Worm (Caenorhabditis elegans): ENCODE measurements around the gene Y5H2A.4.

Gene Y5H2A.4

DNA sequence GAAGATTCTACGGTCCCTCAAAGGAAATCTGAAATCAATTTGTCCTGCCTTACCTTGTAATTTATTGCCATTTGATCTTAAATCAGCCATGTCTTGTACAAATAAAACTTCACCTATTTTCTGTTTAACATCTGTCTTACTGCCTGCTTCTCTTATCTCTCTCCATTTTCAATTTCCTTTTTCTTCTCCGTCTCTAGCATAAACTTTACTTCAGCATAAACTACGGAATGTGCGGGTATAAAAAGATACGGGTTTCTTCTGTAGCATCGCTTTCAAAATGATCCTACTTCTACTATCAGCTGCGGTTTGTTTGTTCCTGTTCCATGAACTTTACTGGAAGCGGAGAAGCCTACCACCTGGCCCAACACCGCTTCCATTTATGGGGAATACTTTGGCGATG lies 29.4 kb downstream of the Y5H2A.4 start, which contains the start of gene cyp-33C5:
TSS of gene cyp-33C5 (plus strand) at position 254 of the 400 bp plus-strand sequence.
- TF ChIP-seq cnd-1 (tag; optimal IDR thresholded peaks at IDR 0.05) (no peak), sptf-1 (tag; optimal IDR thresholded peaks at IDR 0.05) (no peak), snpc-4 (tag; optimal IDR thresholded peaks at IDR 0.05) (no peak), flh-1 (GFP tag; optimal IDR thresholded peaks at IDR 0.05) (no peak), pha-4 (tag; optimal IDR thresholded peaks at IDR 0.05) (no peak), nhr-28 (tag; optimal IDR thresholded peaks at IDR 0.05) (no peak), tbx-8 (GFP tag; optimal IDR thresholded peaks at IDR 0.05) (no peak), ztf-11 (tag; optimal IDR thresholded peaks at IDR 0.05) (no peak), M03D4.4 (tag; optimal IDR thresholded peaks at IDR 0.05) (no peak), unc-120 (tag; optimal IDR thresholded peaks at IDR 0.05; ENCODE audit: poor library complexity, severe bottlenecking) (no peak), sem-2 (GFP tag; optimal IDR thresholded peaks at IDR 0.05) (no peak), ces-1 (GFP tag; optimal IDR thresholded peaks at IDR 0.05) (no peak), ceh-83 (GFP tag; optimal IDR thresholded peaks at IDR 0.05) (no peak), lsy-2 (tag; optimal IDR thresholded peaks at IDR 0.05) (no peak), bed-3 (GFP tag; optimal IDR thresholded peaks at IDR 0.05) (no peak), nhr-237 (tag; optimal IDR thresholded peaks at IDR 0.05) (no peak), hlh-1 (tag; optimal IDR thresholded peaks at IDR 0.05) (no peak), lin-13 (tag; optimal IDR thresholded peaks at IDR 0.05) (no peak), blmp-1 (tag; optimal IDR thresholded peaks at IDR 0.05) (no peak), mep-1 (tag; optimal IDR thresholded peaks at IDR 0.05) (no peak)

DNA sequence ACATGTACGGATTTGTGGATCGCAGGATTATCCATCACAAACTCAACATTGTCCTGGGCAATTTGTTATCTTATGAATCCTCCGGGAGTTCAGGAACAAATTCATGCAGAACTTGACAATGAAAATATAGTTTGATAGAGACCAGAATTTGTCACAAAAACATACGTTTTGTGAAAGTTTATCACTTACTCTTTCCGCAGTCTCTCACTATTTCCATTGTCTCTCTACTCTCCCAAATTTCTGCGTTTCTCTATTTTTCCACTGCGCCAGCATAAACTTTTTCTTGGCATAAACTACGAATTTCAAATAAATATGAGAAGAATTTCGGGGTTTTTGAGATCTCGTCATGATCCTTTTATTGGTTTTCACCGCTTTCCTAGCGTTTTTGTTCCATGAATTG lies 31.5 kb downstream of the Y5H2A.4 start, which contains the start of gene cyp-33C3:
TSS of gene cyp-33C3 (plus strand) at position 149 of the 400 bp plus-strand sequence.
- TF ChIP-seq snpc-4 (tag; optimal IDR thresholded peaks at IDR 0.05) = no peak

DNA sequence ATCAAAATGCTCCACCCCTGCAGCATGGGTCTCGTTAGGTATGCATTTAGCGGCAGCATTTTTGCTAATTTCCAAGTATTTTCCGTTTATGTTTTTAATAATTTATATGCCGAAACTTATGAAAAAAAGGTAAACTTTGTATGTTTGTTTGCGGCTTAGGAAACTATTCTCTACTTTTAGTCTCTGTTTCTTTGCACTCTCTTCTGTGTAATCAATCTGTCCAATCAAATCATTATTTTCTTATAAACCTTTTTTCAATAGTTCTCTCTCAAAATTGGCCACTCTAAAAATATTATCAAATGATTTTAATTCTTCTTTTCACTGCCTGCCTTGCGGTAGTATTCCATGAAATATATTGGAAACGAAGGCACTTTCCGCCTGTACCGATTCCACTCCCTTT lies 36.1 kb downstream of the Y5H2A.4 start:
- TF ChIP-seq nhr-2 (tag; optimal IDR thresholded peaks at IDR 0.05) (no peak), unc-39 (tag; optimal IDR thresholded peaks at IDR 0.05) (no peak), nhr-12 (tag; optimal IDR thresholded peaks at IDR 0.05) (no peak), pha-4 (tag; optimal IDR thresholded peaks at IDR 0.05) (no peak), ham-2 (GFP tag; optimal IDR thresholded peaks at IDR 0.05) (no peak), ces-1 (GFP tag; optimal IDR thresholded peaks at IDR 0.05) (no peak), blmp-1 (tag; optimal IDR thresholded peaks at IDR 0.05) (no peak), tbx-8 (GFP tag; optimal IDR thresholded peaks at IDR 0.05) (no peak), nhr-76 (tag; optimal IDR thresholded peaks at IDR 0.05) (no peak), flh-1 (GFP tag; optimal IDR thresholded peaks at IDR 0.05) (no peak), lsy-2 (tag; optimal IDR thresholded peaks at IDR 0.05) (no peak), lin-32 (GFP tag; optimal IDR thresholded peaks at IDR 0.05) (no peak), lin-13 (tag; optimal IDR thresholded peaks at IDR 0.05) (no peak), mep-1 (tag; optimal IDR thresholded peaks at IDR 0.05) (no peak), ceh-83 (GFP tag; optimal IDR thresholded peaks at IDR 0.05) (no peak), zip-8 (tag; optimal IDR thresholded peaks at IDR 0.05) (no peak), hlh-1 (tag; optimal IDR thresholded peaks at IDR 0.05) (no peak), ceh-43 (GFP tag; optimal IDR thresholded peaks at IDR 0.05) (no peak)

DNA sequence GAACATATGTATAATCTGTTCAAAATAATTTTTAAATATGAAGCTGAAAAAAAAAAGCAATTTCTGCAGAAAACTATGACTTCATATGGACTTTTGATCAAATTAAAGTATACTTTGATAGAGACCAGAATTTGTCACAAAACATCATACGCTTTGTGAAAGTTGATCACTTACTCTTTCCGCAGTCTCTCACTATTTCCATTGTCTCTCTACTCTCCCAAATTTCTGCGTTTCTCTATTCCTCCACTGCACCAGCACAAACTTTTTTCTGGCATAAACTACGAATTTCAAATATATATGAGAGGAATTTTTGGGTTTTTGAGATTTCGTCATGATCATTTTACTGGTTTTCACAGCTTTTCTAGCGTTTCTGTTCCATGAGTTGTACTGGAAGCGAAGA lies 38.3 kb downstream of the Y5H2A.4 start, which contains the start of gene cyp-33C4:
TSS of gene cyp-33C4 (plus strand) at position 293 of the 400 bp plus-strand sequence.
- TF ChIP-seq cnd-1 (tag; optimal IDR thresholded peaks at IDR 0.05) (no peak), lin-13 (tag; optimal IDR thresholded peaks at IDR 0.05) (no peak), hlh-1 (tag; optimal IDR thresholded peaks at IDR 0.05) (no peak), snpc-4 (tag; optimal IDR thresholded peaks at IDR 0.05) (no peak)

- TF ChIP-seq flh-1 (GFP tag; optimal IDR thresholded peaks at IDR 0.05) (no peak), lsy-2 (tag; optimal IDR thresholded peaks at IDR 0.05) (no peak), pha-4 (tag; optimal IDR thresholded peaks at IDR 0.05) (no peak), ztf-11 (tag; optimal IDR thresholded peaks at IDR 0.05) (no peak), unc-62 (GFP tag; optimal IDR thresholded peaks at IDR 0.05) (no peak), nhr-76 (tag; optimal IDR thresholded peaks at IDR 0.05) (no peak), ces-1 (GFP tag; optimal IDR thresholded peaks at IDR 0.05) (no peak), ceh-43 (GFP tag; optimal IDR thresholded peaks at IDR 0.05) (no peak), unc-120 (tag; optimal IDR thresholded peaks at IDR 0.05; ENCODE audit: poor library complexity, severe bottlenecking) (no peak), snpc-4 (tag; optimal IDR thresholded peaks at IDR 0.05) (no peak)
These were observed 41.0 kb downstream of the Y5H2A.4 start, which contains the start of gene nhr-96 for ce11 chrV:2233177-2233576. Gene nhr-96 (plus strand): TSS chrV:2233477.

- TF ChIP-seq lsy-2 (tag; optimal IDR thresholded peaks at IDR 0.05) (no peak), tbx-8 (GFP tag; optimal IDR thresholded peaks at IDR 0.05) (no peak), drap-1 (GFP tag; optimal IDR thresholded peaks at IDR 0.05) (no peak), pha-4 (tag; optimal IDR thresholded peaks at IDR 0.05) (no peak), ztf-11 (tag; optimal IDR thresholded peaks at IDR 0.05) (no peak), unc-62 (GFP tag; optimal IDR thresholded peaks at IDR 0.05) (no peak), unc-120 (tag; optimal IDR thresholded peaks at IDR 0.05; ENCODE audit: poor library complexity, severe bottlenecking) (no peak), lin-13 (tag; optimal IDR thresholded peaks at IDR 0.05) (no peak), ham-2 (GFP tag; optimal IDR thresholded peaks at IDR 0.05) (no peak), hlh-1 (tag; optimal IDR thresholded peaks at IDR 0.05) (no peak), flh-1 (GFP tag; optimal IDR thresholded peaks at IDR 0.05) (no peak)
These were observed 43.2 kb downstream of the Y5H2A.4 start, which contains the start of gene nhr-134 for ce11 chrV:2230912-2231311. Gene nhr-134 (plus strand): TSS chrV:2231223.

Measured in whole organism, mixed stage, embryonic.